Fruit fly (Drosophila melanogaster) whole organism, embryonic: ENCODE measurements around the gene Tim17a2.

ENCODE experiments used
- Adf1 ChIP-seq: fragments of 200-800 bp; sonication (Bioruptor generic); IDR thresholded peaks from 2 replicates; pipeline ENCODE4 v1.3.6; 2022; ENCODE audit warnings: missing biosample characterization, missing genetic modification characterization
- Antp ChIP-seq: fragments of 200-800 bp; sonication (Bioruptor generic); optimal IDR thresholded peaks from 3 replicates; lab custom pipeline; 2016; ENCODE audit warnings: missing biosample characterization, missing genetic modification characterization
- Atf6 ChIP-seq: fragments of 200-800 bp; sonication (Bioruptor generic); IDR thresholded peaks from 2 replicates; pipeline ENCODE4 v1.3.6; 2022; ENCODE audit warnings: missing biosample characterization, missing genetic modification characterization
- CG1024 ChIP-seq: fragments of 200-800 bp; sonication (Bioruptor generic); IDR thresholded peaks from 2 replicates; pipeline ENCODE4 v1.3.6; 2022; ENCODE audit warnings: missing biosample characterization, missing genetic modification characterization
- CG11247 ChIP-seq: fragments of 200-800 bp; sonication (Bioruptor generic); IDR thresholded peaks from 2 replicates; pipeline ENCODE4 v1.3.6; 2022; ENCODE audit warnings: missing biosample characterization, missing genetic modification characterization
- CG12236 ChIP-seq: fragments of 200-800 bp; sonication (Bioruptor generic); optimal IDR thresholded peaks from 2 replicates; lab custom pipeline; 2016; ENCODE audit warnings: missing biosample characterization, missing genetic modification characterization
- CG12659 ChIP-seq: fragments of 200-800 bp; sonication (Bioruptor generic); optimal IDR thresholded peaks from 3 replicates; lab custom pipeline; 2017; ENCODE audit warnings: mild to moderate bottlenecking, missing biosample characterization, missing genetic modification reagents, missing genetic modification characterization
- CG12744 ChIP-seq: fragments of 200-800 bp; sonication (Bioruptor generic); optimal IDR thresholded peaks from 2 replicates; lab custom pipeline; 2016; ENCODE audit warnings: missing biosample characterization, missing genetic modification characterization
- CG13287 ChIP-seq: fragments of 200-800 bp; sonication (Bioruptor generic); IDR thresholded peaks from 2 replicates; pipeline ENCODE4 v1.3.6; 2022; ENCODE audit warnings: missing biosample characterization, missing genetic modification characterization; ENCODE audit not compliant: partially characterized antibody
- CG14014 ChIP-seq: fragments of 200-800 bp; sonication (Bioruptor generic); IDR thresholded peaks from 2 replicates; pipeline ENCODE4 v1.3.6; 2022; ENCODE audit warnings: missing biosample characterization, missing genetic modification characterization
- CG14050 ChIP-seq: fragments of 200-800 bp; sonication (Bioruptor generic); IDR thresholded peaks from 3 replicates; pipeline ENCODE4 v1.3.6; 2022; ENCODE audit warnings: missing biosample characterization, missing genetic modification characterization
- CG15696 ChIP-seq: fragments of 200-800 bp; sonication (Bioruptor generic); optimal IDR thresholded peaks from 2 replicates; lab custom pipeline; 2019; ENCODE audit warnings: missing biosample characterization, mild to moderate bottlenecking, missing genetic modification characterization, moderate library complexity
- CG1647 ChIP-seq: fragments of 200-800 bp; sonication (Bioruptor generic); optimal IDR thresholded peaks from 3 replicates; lab custom pipeline; 2016; ENCODE audit warnings: missing biosample characterization, missing genetic modification characterization
- CG17802 ChIP-seq: fragments of 200-800 bp; sonication (Bioruptor generic); optimal IDR thresholded peaks from 2 replicates; lab custom pipeline; 2018; ENCODE audit warnings: missing biosample characterization, mild to moderate bottlenecking, missing genetic modification characterization, moderate library complexity
- CG1792 ChIP-seq: fragments of 200-800 bp; sonication (Bioruptor generic); optimal IDR thresholded peaks from 2 replicates; lab custom pipeline; 2016; ENCODE audit warnings: missing biosample characterization, missing genetic modification characterization
- CG18599 ChIP-seq: fragments of 200-800 bp; sonication (Bioruptor generic); optimal IDR thresholded peaks from 3 replicates; lab custom pipeline; 2017; ENCODE audit warnings: missing biosample characterization, missing genetic modification characterization, mild to moderate bottlenecking, moderate library complexity, missing genetic modification reagents
- CG30431 ChIP-seq: fragments of 200-800 bp; sonication (Bioruptor generic); optimal IDR thresholded peaks from 2 replicates; lab custom pipeline; 2017; ENCODE audit warnings: missing biosample characterization, missing genetic modification characterization
- CG42726 ChIP-seq: fragments of 200-800 bp; sonication (Bioruptor generic); IDR thresholded peaks from 2 replicates; pipeline ENCODE4 v1.3.6; 2022; ENCODE audit warnings: missing biosample characterization, missing genetic modification characterization; ENCODE audit not compliant: partially characterized antibody
- CG4854 ChIP-seq: fragments of 200-800 bp; sonication (Bioruptor generic); optimal IDR thresholded peaks from 2 replicates; lab custom pipeline; 2016; ENCODE audit warnings: missing biosample characterization, missing genetic modification characterization, inconsistent platforms
- CG5953 ChIP-seq: fragments of 200-800 bp; sonication (Bioruptor generic); IDR thresholded peaks from 2 replicates; pipeline ENCODE4 v1.3.6; 2022; ENCODE audit warnings: missing biosample characterization, missing genetic modification characterization
- CG6689 ChIP-seq: fragments of 200-800 bp; sonication (Bioruptor generic); IDR thresholded peaks from 2 replicates; pipeline ENCODE4 v1.3.6; 2022; ENCODE audit warnings: missing biosample characterization, missing genetic modification characterization
- CG7556 ChIP-seq: fragments of 200-800 bp; sonication (Bioruptor generic); optimal IDR thresholded peaks from 2 replicates; lab custom pipeline; 2017; ENCODE audit warnings: missing biosample characterization, mild to moderate bottlenecking, missing genetic modification characterization
- Deaf1 ChIP-seq: fragments of 200-800 bp; optimal IDR thresholded peaks from 3 replicates; lab custom pipeline; 2019; ENCODE audit warnings: missing biosample characterization, mild to moderate bottlenecking, missing genetic modification characterization, moderate library complexity
- Dfd ChIP-seq, 2 experiments: fragments of >200 bp; optimal IDR thresholded peaks; 2 replicates each; lab custom pipeline; 2017; ENCODE audit warnings: missing biosample characterization in 2 of 2, missing genetic modification characterization in 2 of 2
- Gug ChIP-seq: fragments of 200-800 bp; sonication (Bioruptor generic); IDR thresholded peaks from 4 replicates; pipeline ENCODE4 v1.3.6; 2022; ENCODE audit warnings: missing biosample characterization, missing genetic modification characterization
- Hey ChIP-seq: fragments of 200-800 bp; sonication (Bioruptor generic); optimal IDR thresholded peaks from 3 replicates; lab custom pipeline; 2018; ENCODE audit warnings: missing biosample characterization, mild to moderate bottlenecking, missing genetic modification characterization
- Kr ChIP-seq: fragments of 200-800 bp; sonication (Bioruptor generic); optimal IDR thresholded peaks from 2 replicates; lab custom pipeline; 2017; ENCODE audit warnings: missing biosample characterization, mild to moderate bottlenecking, missing genetic modification characterization
- Nf-YB ChIP-seq: fragments of 200-800 bp; sonication (Bioruptor generic); optimal IDR thresholded peaks from 3 replicates; lab custom pipeline; 2019; ENCODE audit warnings: missing biosample characterization, mild to moderate bottlenecking, missing genetic modification characterization, moderate library complexity
- Oaz ChIP-seq: fragments of 200-800 bp; sonication (Bioruptor generic); IDR thresholded peaks from 2 replicates; pipeline ENCODE4 v1.3.6; 2022; ENCODE audit warnings: missing biosample characterization, missing genetic modification characterization
- PHDP ChIP-seq: fragments of 200-800 bp; sonication (Bioruptor generic); optimal IDR thresholded peaks from 3 replicates; lab custom pipeline; 2018; ENCODE audit warnings: missing biosample characterization, mild to moderate bottlenecking, missing genetic modification characterization, moderate library complexity
- Trl ChIP-seq, 3 experiments: fragments of >200 bp in 2 of 3; fragments of 200-800 bp in 1 of 3; sonication (Bioruptor generic) in 1 of 3; optimal IDR thresholded peaks; 2 replicates in 1 of 3; 3 replicates in 2 of 3; lab custom pipeline; 2016 to 2017; ENCODE audit warnings: missing biosample characterization in 1 of 3, missing genetic modification characterization in 1 of 3
- amos ChIP-seq: fragments of 200-800 bp; sonication (Bioruptor generic); IDR thresholded peaks from 2 replicates; pipeline ENCODE4 v1.3.6; 2022; ENCODE audit warnings: missing biosample characterization, missing genetic modification characterization; ENCODE audit not compliant: partially characterized antibody
- aop ChIP-seq: fragments of 200-800 bp; sonication (Bioruptor generic); IDR thresholded peaks from 2 replicates; pipeline ENCODE4 v1.3.6; 2022; ENCODE audit warnings: missing biosample characterization, missing genetic modification characterization
- croc ChIP-seq: fragments of 200-800 bp; sonication (Bioruptor generic); conservative IDR thresholded peaks from 3 replicates; pipeline ENCODE4 v1.3.6; 2022; ENCODE audit warnings: missing biosample characterization, missing genetic modification characterization
- en ChIP-seq: fragments of 200-800 bp; sonication (Bioruptor generic); optimal IDR thresholded peaks from 2 replicates; lab custom pipeline; 2016; ENCODE audit warnings: missing biosample characterization, missing genetic modification characterization
- esg ChIP-seq: fragments of 200-800 bp; sonication (Bioruptor generic); conservative IDR thresholded peaks from 2 replicates; pipeline ENCODE4 v1.3.6; 2022; ENCODE audit warnings: missing biosample characterization, missing genetic modification characterization
- gcm ChIP-seq: fragments of 200-800 bp; sonication (Bioruptor generic); optimal IDR thresholded peaks from 2 replicates; lab custom pipeline; 2019; ENCODE audit warnings: missing biosample characterization, mild to moderate bottlenecking, missing genetic modification characterization, moderate library complexity
- ham ChIP-seq: fragments of 200-800 bp; sonication (Bioruptor generic); IDR thresholded peaks from 2 replicates; pipeline ENCODE4 v1.3.6; 2022; ENCODE audit warnings: missing biosample characterization, missing genetic modification characterization
- hth ChIP-seq: fragments of >200 bp; optimal IDR thresholded peaks from 2 replicates; lab custom pipeline; 2017; ENCODE audit warnings: inconsistent platforms
- onecut ChIP-seq: fragments of 200-800 bp; sonication (Bioruptor generic); IDR thresholded peaks from 2 replicates; pipeline ENCODE4 v1.3.6; 2022; ENCODE audit warnings: missing biosample characterization, missing genetic modification characterization
- pfk ChIP-seq: fragments of 200-800 bp; sonication (Bioruptor generic); optimal IDR thresholded peaks from 2 replicates; lab custom pipeline; 2018; ENCODE audit warnings: missing biosample characterization, mild to moderate bottlenecking, missing genetic modification characterization, moderate library complexity
- ranshi ChIP-seq: fragments of 200-800 bp; sonication (Bioruptor generic); IDR thresholded peaks from 2 replicates; pipeline ENCODE4 v1.3.6; 2022; ENCODE audit warnings: missing biosample characterization, missing genetic modification characterization
- run ChIP-seq: fragments of 200-800 bp; sonication (Bioruptor generic); optimal IDR thresholded peaks from 3 replicates; lab custom pipeline; 2018; ENCODE audit warnings: missing biosample characterization, mild to moderate bottlenecking, missing genetic modification characterization
- seq ChIP-seq: fragments of 200-800 bp; sonication (Bioruptor generic); IDR thresholded peaks from 2 replicates; pipeline ENCODE4 v1.3.6; 2022; ENCODE audit warnings: missing biosample characterization, missing genetic modification characterization
- stc ChIP-seq: fragments of 200-800 bp; sonication (Bioruptor generic); IDR thresholded peaks from 2 replicates; pipeline ENCODE4 v1.3.6; 2022; ENCODE audit warnings: missing biosample characterization, missing genetic modification characterization
- sug ChIP-seq: fragments of 200-800 bp; optimal IDR thresholded peaks from 2 replicates; lab custom pipeline; 2019; ENCODE audit warnings: missing biosample characterization, mild to moderate bottlenecking, missing genetic modification characterization, moderate library complexity
- tin ChIP-seq: fragments of 200-800 bp; sonication (Bioruptor generic); optimal IDR thresholded peaks from 3 replicates; lab custom pipeline; 2016; ENCODE audit warnings: missing biosample characterization, missing genetic modification characterization
- vnd ChIP-seq: fragments of 200-800 bp; sonication (Bioruptor generic); IDR thresholded peaks from 3 replicates; pipeline ENCODE4 v1.3.6; 2022; ENCODE audit warnings: missing biosample characterization, missing genetic modification characterization; ENCODE audit not compliant: partially characterized antibody
- yki ChIP-seq: fragments of >200 bp; optimal IDR thresholded peaks from 3 replicates; lab custom pipeline; 2018
- z ChIP-seq: fragments of 200-800 bp; sonication (Bioruptor generic); IDR thresholded peaks from 3 replicates; pipeline ENCODE4 v1.3.6; 2022; ENCODE audit warnings: missing biosample characterization, missing genetic modification characterization
- zf30C ChIP-seq: fragments of 200-800 bp; sonication (Bioruptor generic); optimal IDR thresholded peaks from 3 replicates; lab custom pipeline; 2018; ENCODE audit warnings: missing biosample characterization, mild to moderate bottlenecking, missing genetic modification characterization

Tim17a2 gene

DNA sequence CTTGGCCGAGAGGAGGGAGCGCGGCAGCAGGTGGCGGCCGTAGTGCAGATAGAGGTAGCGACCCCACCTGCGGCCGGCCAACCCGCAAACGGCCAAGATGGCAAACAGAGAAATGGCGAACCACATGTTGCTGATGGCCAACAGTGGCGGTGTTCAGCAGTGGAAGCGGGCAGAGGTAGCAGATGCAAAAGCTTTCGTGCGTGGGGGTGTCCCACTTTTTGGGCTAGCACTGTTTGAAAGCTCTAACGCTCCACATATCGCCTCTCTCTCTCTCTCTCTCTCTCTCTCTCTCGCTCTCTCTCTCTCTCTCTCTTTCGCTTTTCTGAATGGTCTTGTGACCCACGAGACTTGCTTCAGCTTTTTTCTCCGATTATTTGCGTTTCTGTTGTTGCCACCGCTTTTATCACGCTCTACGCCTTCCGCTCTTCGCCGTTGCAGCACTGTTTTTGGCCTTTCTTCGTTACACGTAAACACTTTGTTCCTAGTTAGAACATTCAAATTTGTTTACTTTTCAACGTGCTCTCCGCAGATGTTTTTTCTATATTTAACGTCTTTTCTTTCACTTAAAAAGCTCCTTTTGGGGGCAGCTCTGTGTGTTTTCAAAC is 20.4 kb upstream of the Tim17a2 start:
- TF ChIP-seq esg (GFP tag; lab: Robert Waterston, UW) (no peak), CG42726 (0 out of 2 replicates have a peak, but pooled peaks have one; percentile 43), run (tag; lab: Kevin White, UChicago) (no peak), CG4854 (GFP tag; lab: Kevin White, UChicago) (no peak), onecut (GFP tag; lab: Robert Waterston, UW) (no peak), Gug (GFP tag; lab: Robert Waterston, UW) (peak; percentile 29; the same call in 1 of the 4 replicates), seq (peak; percentile 39; the same call in 1 of the 2 replicates), CG1647 (no peak), ranshi (GFP tag; lab: Robert Waterston, UW) (peak; percentile 34; the same call in 1 of the 2 replicates), CG30431 (no peak), PHDP (tag; lab: Kevin White, UChicago) (no peak), ham (no peak), Adf1 (GFP tag; lab: Robert Waterston, UW) (peak; percentile 87), CG15696 (no peak), Nf-YB (GFP tag; lab: Kevin White, UChicago) (no peak), Atf6 (GFP tag; lab: Robert Waterston, UW) (peak; percentile 47; the same call in 1 of the 2 replicates), Deaf1 (no peak), CG17802 (tag; lab: Kevin White, UChicago) (no peak), CG1792 (no peak), Kr (GFP tag; lab: Kevin White, UChicago) (no peak), Antp (peak; percentile 42), aop (GFP tag; lab: Robert Waterston, UW) (no peak), zf30C (GFP tag; lab: Kevin White, UChicago) (no peak), CG5953 (GFP tag; lab: Robert Waterston, UW) (no peak), CG14050 (GFP tag; lab: Robert Waterston, UW) (no peak), CG14014 (GFP tag; lab: Robert Waterston, UW) (peak; percentile 52; the same call in 1 of the 2 replicates), hth (no peak), tin (GFP tag; lab: Kevin White, UChicago) (no peak), Hey (no peak), sug (no peak), en (no peak), Dfd (GFP tag; optimal IDR thresholded peaks at IDR 0.05; lab: Kevin White, UChicago) (no peak), CG6689 (GFP tag; lab: Robert Waterston, UW) (no peak), CG12236 (GFP tag; lab: Kevin White, UChicago) (no peak), z (no peak), CG1024 (GFP tag; lab: Robert Waterston, UW) (no peak), CG12659 (GFP tag; lab: Kevin White, UChicago) (no peak), Trl (optimal IDR thresholded peaks at IDR 0.05; lab: Kevin White, UChicago) (peak; percentile 88 to 100), Trl (GFP tag; optimal IDR thresholded peaks at IDR 0.05; lab: Kevin White, UChicago) (peak; percentile 62), CG7556 (GFP tag; lab: Kevin White, UChicago) (no peak), amos (GFP tag; lab: Robert Waterston, UW) (peak; percentile 21; the same call in 1 of the 2 replicates), yki (lab: Kevin White, UChicago) (no peak), croc (no peak), CG11247 (GFP tag; lab: Robert Waterston, UW) (peak; percentile 66; the same call in 1 of the 2 replicates), CG13287 (peak; percentile 60), vnd (no peak), Oaz (GFP tag; lab: Robert Waterston, UW) (no peak), CG18599 (no peak), gcm (GFP tag; lab: Kevin White, UChicago) (no peak), pfk (GFP tag; lab: Kevin White, UChicago) (no peak), stc (GFP tag; lab: Robert Waterston, UW) (0 out of 2 replicates have a peak, but pooled peaks have one; percentile 30), CG12744 (GFP tag; lab: Kevin White, UChicago) (no peak)
